Worm (Caenorhabditis elegans) whole organism, L1 larva: ENCODE measurements around the gene C45B11.2.

Experiments used
- ama-1 ChIP-seq: fragments of 150-350 bp; optimal IDR thresholded peaks from 2 replicates; lab custom pipeline; 2014
- efl-3 ChIP-seq: fragments of 200-800 bp; sonication (Bioruptor generic); optimal IDR thresholded peaks from 2 replicates; lab custom pipeline; 2018; ENCODE audit warnings: mild to moderate bottlenecking, missing genetic modification characterization, missing compliant biosample characterization
- egl-13 ChIP-seq: sonication (generic microtip); optimal IDR thresholded peaks from 2 replicates; lab custom pipeline; 2016; ENCODE audit warnings: missing genotype, missing genetic modification reagents, missing genetic modification characterization, missing compliant biosample characterization
- fkh-4 ChIP-seq: sonication (generic microtip); optimal IDR thresholded peaks from 2 replicates; lab custom pipeline; 2016; ENCODE audit warnings: missing compliant biosample characterization, missing genetic modification characterization, borderline replicate concordance
- fos-1 ChIP-seq: fragments of 150-350 bp; optimal IDR thresholded peaks from 2 replicates; lab custom pipeline; 2014; ENCODE audit warnings: missing biosample characterization, missing genetic modification characterization
- lin-39 ChIP-seq: fragments of 150-350 bp; optimal IDR thresholded peaks from 2 replicates; lab custom pipeline; 2014; ENCODE audit warnings: missing biosample characterization, missing genetic modification reagents, missing genetic modification characterization
- nhr-11 ChIP-seq: fragments of 150-350 bp; optimal IDR thresholded peaks from 2 replicates; lab custom pipeline; 2014; ENCODE audit warnings: missing biosample characterization, missing genetic modification characterization
- nhr-76 ChIP-seq: sonication (generic microtip); optimal IDR thresholded peaks from 2 replicates; lab custom pipeline; 2017; ENCODE audit warnings: missing biosample characterization, missing genetic modification characterization
- nhr-90 ChIP-seq: sonication (generic microtip); optimal IDR thresholded peaks from 2 replicates; lab custom pipeline; 2016; ENCODE audit warnings: mild to moderate bottlenecking, missing genetic modification characterization, missing compliant biosample characterization; ENCODE audit not compliant: poor library complexity
- snpc-4 ChIP-seq: fragments of 150-350 bp; optimal IDR thresholded peaks from 2 replicates; lab custom pipeline; 2014; ENCODE audit warnings: missing biosample characterization, missing genetic modification characterization
- unc-86 ChIP-seq: sonication (generic microtip); optimal IDR thresholded peaks from 2 replicates; lab custom pipeline; 2016; ENCODE audit warnings: missing genetic modification characterization, missing compliant biosample characterization
- xbp-1 ChIP-seq: sonication (generic microtip); optimal IDR thresholded peaks from 2 replicates; lab custom pipeline; 2016; ENCODE audit warnings: missing genetic modification characterization, missing compliant biosample characterization
- ztf-11 ChIP-seq, 2 experiments: sonication (generic microtip); optimal IDR thresholded peaks; 2 replicates each; lab custom pipeline; 2016 to 2017; ENCODE audit warnings: missing genetic modification characterization in 2 of 2, missing biosample characterization in 1 of 2, missing compliant biosample characterization in 1 of 2

DNA sequence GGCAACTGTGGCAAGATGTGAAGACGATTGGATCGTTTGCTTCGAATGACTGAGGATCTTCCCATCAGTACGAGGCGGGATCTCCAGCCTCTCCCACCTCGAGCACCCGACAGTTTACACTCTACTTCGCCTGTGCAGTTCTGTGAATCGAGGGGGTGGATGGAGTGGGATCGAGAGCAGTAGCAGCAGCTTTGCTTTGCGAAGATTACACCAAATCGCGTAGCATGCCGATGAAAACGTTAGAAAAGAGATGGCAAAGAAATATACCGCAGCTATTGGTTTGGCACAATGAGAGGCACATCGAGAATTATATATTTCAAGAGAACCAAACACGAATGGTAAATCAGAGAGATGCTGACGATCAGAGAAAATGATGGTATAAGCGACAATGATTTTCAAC is 31.9 kb downstream of the C45B11.2 start, which contains the start of gene act-3:
- TF ChIP-seq nhr-11 (tag; lab: Kevin White, UChicago) (no peak), unc-86 (tag; lab: Kevin White, UChicago) (no peak), xbp-1 (tag; lab: Kevin White, UChicago) (no peak), fkh-4 (no peak), ama-1 (lab: Kevin White, UChicago) (no peak), nhr-76 (tag; lab: Kevin White, UChicago) (no peak), fos-1 (tag; lab: Kevin White, UChicago) (no peak), lin-39 (no peak), snpc-4 (tag; lab: Kevin White, UChicago) (no peak), efl-3 (no peak), ztf-11 (tag; optimal IDR thresholded peaks at IDR 0.05; lab: Kevin White, UChicago) (no peak), egl-13 (tag; lab: Kevin White, UChicago) (no peak), nhr-90 (tag; lab: Kevin White, UChicago) (no peak)
